Fruit fly (Drosophila melanogaster): Measurements from ENCODE around the gene mxt.
A peak's percentile ranks its signal among the peaks of the same experiment; 100 is the strongest.

DNA sequence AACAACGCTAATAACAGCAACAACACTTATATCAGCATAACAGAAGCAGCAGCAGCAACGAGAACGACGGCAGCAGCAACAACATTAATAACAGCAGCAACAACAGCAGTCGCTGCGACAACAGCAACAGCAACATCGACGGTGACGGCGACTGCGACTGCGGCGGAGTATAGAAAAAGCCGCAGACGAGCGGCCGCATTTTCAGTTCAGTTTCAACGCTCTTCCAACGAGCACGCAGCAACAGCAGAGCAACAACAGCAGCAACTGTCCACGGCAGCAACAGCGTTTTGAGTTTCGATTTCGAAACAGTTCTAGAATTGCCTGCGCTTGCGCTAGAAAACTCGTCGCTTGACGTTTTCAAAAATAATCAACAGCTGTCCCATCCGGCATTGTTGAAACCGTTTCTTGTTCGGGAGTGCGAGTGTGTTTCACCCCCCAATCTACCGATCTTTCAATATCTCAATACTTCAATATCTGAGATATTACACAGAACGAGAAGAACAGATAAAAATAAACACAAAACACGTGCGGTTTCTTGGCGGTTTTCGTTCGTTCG is 44.9 kb upstream of the mxt start, which contains the start of gene CG3036:
- TF ChIP-seq CG32121 (GFP tag; IDR thresholded peaks at IDR 0.05) (peak; percentile 27; the same call in 1 of the 2 replicates), CG15710 (tag; optimal IDR thresholded peaks at IDR 0.05) (no peak)

Data from whole organism, pupa.